Fruit fly (Drosophila melanogaster) whole organism, embryonic: Measurements from ENCODE around the gene Tlk.
A peak's percentile ranks its signal among the peaks of the same experiment; 100 is the strongest.

Experiments used
- Abd-B ChIP-seq: fragments of 200-800 bp; sonication (Bioruptor generic); optimal IDR thresholded peaks from 2 replicates; lab custom pipeline; 2018; ENCODE audit warnings: missing biosample characterization, mild to moderate bottlenecking, missing genetic modification characterization, moderate library complexity
- B-H2 ChIP-seq: fragments of 200-800 bp; sonication (Bioruptor generic); optimal IDR thresholded peaks from 2 replicates; lab custom pipeline; 2018; ENCODE audit warnings: missing biosample characterization, mild to moderate bottlenecking, missing genetic modification characterization
- Bdp1 ChIP-seq: fragments of 200-800 bp; sonication (Bioruptor generic); optimal IDR thresholded peaks from 3 replicates; lab custom pipeline; 2016; ENCODE audit warnings: missing biosample characterization, missing genetic modification characterization
- Bgb ChIP-seq: fragments of 200-800 bp; sonication (Bioruptor generic); IDR thresholded peaks from 2 replicates; pipeline ENCODE4 v1.3.6; 2022; ENCODE audit warnings: missing biosample characterization, missing genetic modification characterization; ENCODE audit not compliant: partially characterized antibody
- CG10654 ChIP-seq: fragments of 200-800 bp; sonication (Bioruptor generic); optimal IDR thresholded peaks from 2 replicates; lab custom pipeline; 2016; ENCODE audit warnings: missing biosample characterization, missing genetic modification characterization
- CG11093 ChIP-seq: fragments of 200-800 bp; sonication (Bioruptor generic); IDR thresholded peaks from 3 replicates; pipeline ENCODE4 v1.3.6; 2022; ENCODE audit warnings: missing biosample characterization, missing genetic modification characterization
- CG11504 ChIP-seq: fragments of 200-800 bp; sonication (Bioruptor generic); optimal IDR thresholded peaks from 3 replicates; lab custom pipeline; 2019; ENCODE audit warnings: missing biosample characterization, mild to moderate bottlenecking, missing genetic modification characterization, moderate library complexity
- CG15073 ChIP-seq: fragments of 200-800 bp; sonication (Bioruptor generic); optimal IDR thresholded peaks from 2 replicates; lab custom pipeline; 2016; ENCODE audit warnings: missing biosample characterization, missing genetic modification characterization
- CG15514 ChIP-seq: fragments of 200-800 bp; sonication (Bioruptor generic); optimal IDR thresholded peaks from 3 replicates; lab custom pipeline; 2017; ENCODE audit warnings: missing biosample characterization, missing genetic modification characterization, mild to moderate bottlenecking, moderate library complexity, missing genetic modification reagents
- CG18262 ChIP-seq: fragments of 200-800 bp; optimal IDR thresholded peaks from 3 replicates; lab custom pipeline; 2019; ENCODE audit warnings: missing biosample characterization, mild to moderate bottlenecking, missing genetic modification characterization, moderate library complexity
- CG18764 ChIP-seq: fragments of 200-800 bp; sonication (Bioruptor generic); optimal IDR thresholded peaks from 3 replicates; lab custom pipeline; 2016; ENCODE audit warnings: missing biosample characterization, missing genetic modification characterization
- CG31224 ChIP-seq: fragments of 200-800 bp; sonication (Bioruptor generic); IDR thresholded peaks from 2 replicates; pipeline ENCODE4 v1.3.6; 2022; ENCODE audit warnings: missing biosample characterization, missing genetic modification characterization
- CG31441 ChIP-seq: fragments of 200-800 bp; sonication (Bioruptor generic); IDR thresholded peaks from 2 replicates; pipeline ENCODE4 v1.3.6; 2022; ENCODE audit warnings: missing biosample characterization, missing genetic modification characterization
- CG6791 ChIP-seq: fragments of 200-800 bp; sonication (Bioruptor generic); IDR thresholded peaks from 3 replicates; pipeline ENCODE4 v1.3.6; 2022; ENCODE audit warnings: missing biosample characterization, missing genetic modification characterization; ENCODE audit not compliant: partially characterized antibody
- CG6854 ChIP-seq: fragments of 200-800 bp; sonication (Bioruptor generic); optimal IDR thresholded peaks from 3 replicates; lab custom pipeline; 2017; ENCODE audit warnings: missing biosample characterization, mild to moderate bottlenecking, missing genetic modification characterization
- CG8290 ChIP-seq, 3 experiments: fragments of 200-800 bp; sonication (Bioruptor generic); optimal IDR thresholded peaks; 2 replicates each; lab custom pipeline; 2016 to 2019; ENCODE audit warnings: missing biosample characterization in 3 of 3, missing genetic modification characterization in 3 of 3, mild to moderate bottlenecking in 2 of 3, moderate library complexity in 1 of 3
- CG8924 ChIP-seq: fragments of 200-800 bp; optimal IDR thresholded peaks from 3 replicates; lab custom pipeline; 2019; ENCODE audit warnings: missing biosample characterization, mild to moderate bottlenecking, missing genetic modification characterization, moderate library complexity
- CG9437 ChIP-seq: fragments of 200-800 bp; sonication (Bioruptor generic); optimal IDR thresholded peaks from 2 replicates; lab custom pipeline; 2018; ENCODE audit warnings: missing biosample characterization, mild to moderate bottlenecking, missing genetic modification characterization
- CG9932 ChIP-seq: fragments of 200-800 bp; sonication (Bioruptor generic); IDR thresholded peaks from 2 replicates; pipeline ENCODE4 v1.3.6; 2022; ENCODE audit warnings: missing biosample characterization, missing genetic modification characterization
- CoRest ChIP-seq: fragments of 200-800 bp; sonication (Bioruptor generic); optimal IDR thresholded peaks from 3 replicates; lab custom pipeline; 2018; ENCODE audit warnings: missing biosample characterization, mild to moderate bottlenecking, missing genetic modification characterization, moderate library complexity
- CrebB ChIP-seq: fragments of 200-800 bp; sonication (Bioruptor generic); optimal IDR thresholded peaks from 3 replicates; lab custom pipeline; 2018; ENCODE audit warnings: missing biosample characterization, mild to moderate bottlenecking, missing genetic modification characterization
- E2f2 ChIP-seq: fragments of 200-800 bp; sonication (Bioruptor generic); IDR thresholded peaks from 2 replicates; pipeline ENCODE4 v1.3.6; 2022; ENCODE audit warnings: missing biosample characterization, missing genetic modification characterization
- Fer1 ChIP-seq: fragments of 200-800 bp; sonication (Bioruptor generic); optimal IDR thresholded peaks from 2 replicates; lab custom pipeline; 2017; ENCODE audit warnings: missing biosample characterization, mild to moderate bottlenecking, missing genetic modification characterization
- GATAe ChIP-seq: fragments of 200-800 bp; sonication (Bioruptor generic); conservative IDR thresholded peaks from 2 replicates; pipeline ENCODE4 v1.3.6; 2022; ENCODE audit warnings: missing biosample characterization, missing genetic modification characterization
- Jarid2 ChIP-seq: fragments of 200-800 bp; sonication (Bioruptor generic); optimal IDR thresholded peaks from 3 replicates; lab custom pipeline; 2017; ENCODE audit warnings: mild to moderate bottlenecking, missing biosample characterization, missing genetic modification reagents, missing genetic modification characterization
- MBD-R2 ChIP-seq: fragments of 200-800 bp; sonication (Bioruptor generic); IDR thresholded peaks from 2 replicates; pipeline ENCODE4 v1.3.6; 2022; ENCODE audit warnings: missing biosample characterization, missing genetic modification characterization
- Myb ChIP-seq: fragments of 200-800 bp; sonication (Bioruptor generic); optimal IDR thresholded peaks from 2 replicates; lab custom pipeline; 2016; ENCODE audit warnings: missing biosample characterization, missing genetic modification characterization
- NfI ChIP-seq: fragments of 200-800 bp; sonication (Bioruptor generic); optimal IDR thresholded peaks from 3 replicates; lab custom pipeline; 2018; ENCODE audit warnings: missing biosample characterization, mild to moderate bottlenecking, missing genetic modification characterization, moderate library complexity
- Optix ChIP-seq: fragments of 200-800 bp; sonication (Bioruptor generic); IDR thresholded peaks from 3 replicates; pipeline ENCODE4 v1.3.6; 2022; ENCODE audit warnings: missing biosample characterization, missing genetic modification characterization
- Sry-δ ChIP-seq: fragments of 200-800 bp; sonication (Bioruptor generic); optimal IDR thresholded peaks from 2 replicates; lab custom pipeline; 2016; ENCODE audit warnings: missing biosample characterization, missing genetic modification characterization
- Vsx1 ChIP-seq: fragments of 200-800 bp; sonication (Bioruptor generic); optimal IDR thresholded peaks from 2 replicates; lab custom pipeline; 2017; ENCODE audit warnings: missing biosample characterization, mild to moderate bottlenecking, missing genetic modification characterization, missing genetic modification reagents
- bigmax ChIP-seq: fragments of 200-800 bp; sonication (Bioruptor generic); optimal IDR thresholded peaks from 2 replicates; lab custom pipeline; 2018; ENCODE audit warnings: missing biosample characterization, mild to moderate bottlenecking, missing genetic modification characterization
- bowl ChIP-seq: fragments of 200-800 bp; sonication (Bioruptor generic); IDR thresholded peaks from 2 replicates; pipeline ENCODE4 v1.3.6; 2022; ENCODE audit warnings: missing biosample characterization, missing genetic modification characterization
- bsh ChIP-seq, 2 experiments: fragments of 200-800 bp; sonication (Bioruptor generic); optimal IDR thresholded peaks; 2 replicates each; lab custom pipeline; 2017 to 2018; ENCODE audit warnings: mild to moderate bottlenecking in 2 of 2, missing biosample characterization in 2 of 2, missing genetic modification characterization in 2 of 2, moderate library complexity in 1 of 2
- chm ChIP-seq: fragments of 200-800 bp; sonication (Bioruptor generic); IDR thresholded peaks from 2 replicates; pipeline ENCODE4 v1.3.6; 2022; ENCODE audit warnings: missing biosample characterization, missing genetic modification characterization
- ci ChIP-seq: fragments of 200-800 bp; sonication (Bioruptor generic); IDR thresholded peaks from 3 replicates; pipeline ENCODE4 v1.3.6; 2022; ENCODE audit warnings: missing biosample characterization, missing genetic modification characterization
- gce ChIP-seq: fragments of 200-800 bp; sonication (Bioruptor generic); IDR thresholded peaks from 3 replicates; pipeline ENCODE4 v1.3.6; 2022; ENCODE audit warnings: missing biosample characterization, missing genetic modification characterization
- jigr1 ChIP-seq: fragments of 200-800 bp; sonication (Bioruptor generic); IDR thresholded peaks from 3 replicates; pipeline ENCODE4 v1.3.6; 2022; ENCODE audit warnings: missing biosample characterization, missing genetic modification characterization
- kay ChIP-seq: fragments of 200-800 bp; sonication (Bioruptor generic); optimal IDR thresholded peaks from 2 replicates; lab custom pipeline; 2016; ENCODE audit warnings: missing biosample characterization, missing genetic modification characterization
- luna ChIP-seq: fragments of 200-800 bp; sonication (Bioruptor generic); optimal IDR thresholded peaks from 2 replicates; lab custom pipeline; 2016; ENCODE audit warnings: missing biosample characterization, missing genetic modification characterization
- nerfin-2 ChIP-seq: fragments of 200-800 bp; sonication (Bioruptor generic); IDR thresholded peaks from 2 replicates; pipeline ENCODE4 v1.3.6; 2022; ENCODE audit warnings: missing biosample characterization, missing genetic modification characterization; ENCODE audit not compliant: partially characterized antibody
- otp ChIP-seq: fragments of 200-800 bp; sonication (Bioruptor generic); IDR thresholded peaks from 3 replicates; pipeline ENCODE4, ENCODE4 v1.3.6; 2022; ENCODE audit warnings: missing biosample characterization, missing genetic modification characterization
- pum ChIP-seq: fragments of 200-800 bp; sonication (Bioruptor generic); optimal IDR thresholded peaks from 2 replicates; lab custom pipeline; 2016; ENCODE audit warnings: missing biosample characterization, missing genetic modification characterization
- ranshi ChIP-seq: fragments of 200-800 bp; sonication (Bioruptor generic); IDR thresholded peaks from 2 replicates; pipeline ENCODE4 v1.3.6; 2022; ENCODE audit warnings: missing biosample characterization, missing genetic modification characterization
- sisA ChIP-seq: fragments of 200-800 bp; sonication (Bioruptor generic); IDR thresholded peaks from 2 replicates; pipeline ENCODE4 v1.3.6; 2022; ENCODE audit warnings: missing biosample characterization, missing genetic modification characterization
- tna ChIP-seq: fragments of 200-800 bp; sonication (Bioruptor generic); IDR thresholded peaks from 2 replicates; pipeline ENCODE4 v1.3.6; 2022; ENCODE audit warnings: missing biosample characterization, missing genetic modification characterization; ENCODE audit not compliant: partially characterized antibody
- vfl ChIP-seq: fragments of 200-800 bp; sonication (Bioruptor generic); optimal IDR thresholded peaks from 2 replicates; lab custom pipeline; 2016; ENCODE audit warnings: missing biosample characterization, missing genetic modification characterization
- zen2 ChIP-seq: fragments of 200-800 bp; sonication (Bioruptor generic); IDR thresholded peaks from 3 replicates; pipeline ENCODE4 v1.3.6; 2022; ENCODE audit warnings: missing biosample characterization, missing genetic modification characterization; ENCODE audit not compliant: partially characterized antibody

The Tlk gene

DNA sequence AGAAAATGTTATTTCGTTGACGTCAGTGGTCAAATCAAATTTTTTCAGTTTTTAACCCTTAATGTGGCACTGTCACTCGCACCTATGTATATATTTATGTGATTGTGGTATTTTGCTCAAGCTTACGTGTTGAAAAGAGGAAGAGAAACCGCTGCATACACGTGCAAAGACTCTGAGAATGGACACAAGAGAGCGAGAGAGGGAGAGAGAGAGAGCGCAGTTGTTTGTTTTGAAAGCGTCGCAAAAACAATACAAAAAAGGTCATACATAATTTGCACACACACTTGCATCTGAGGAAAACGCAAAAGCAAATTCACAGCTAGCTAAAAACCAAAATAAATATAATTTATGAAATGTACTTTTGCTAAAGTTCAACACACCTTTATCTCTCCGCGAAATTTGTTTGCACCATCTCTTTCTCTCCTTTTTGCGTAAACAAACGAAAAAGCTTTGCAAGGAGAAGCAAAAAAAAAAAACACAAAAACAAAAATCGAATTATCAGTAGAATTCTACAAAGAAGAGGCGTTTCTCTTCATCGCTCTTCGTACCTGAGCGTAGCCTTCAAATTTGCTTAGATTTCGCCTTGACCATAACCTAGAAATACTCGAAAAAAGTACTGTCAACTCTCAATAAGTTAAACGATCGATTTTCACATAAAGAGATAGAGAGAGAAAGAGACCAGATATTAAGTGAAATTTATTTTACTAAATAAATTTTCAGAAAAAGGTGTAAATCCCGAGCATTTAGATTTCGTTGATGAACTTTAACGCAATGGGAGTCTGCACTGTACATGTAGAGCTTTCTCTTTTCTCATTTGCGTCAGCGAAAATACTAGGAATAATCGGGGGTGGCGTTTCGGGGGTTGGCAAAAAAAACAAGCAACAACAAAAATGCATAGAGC lies 47.5 kb upstream of the Tlk start (continued):
- no peak for TF ChIP-seq nerfin-2 (GFP tag; lab: Robert Waterston, UW)
- TF ChIP-seq zen2 (GFP tag; lab: Robert Waterston, UW): no peak
- 0 out of 2 replicates have a peak, but pooled peaks have one; percentile 7 for TF ChIP-seq bowl (GFP tag; lab: Robert Waterston, UW)
- no peak for TF ChIP-seq GATAe
- TF ChIP-seq CG11504: peak; percentile 40
- no peak for TF ChIP-seq kay (GFP tag; lab: Kevin White, UChicago)
- TF ChIP-seq MBD-R2: peak; percentile 48; the same call in 1 of the 2 replicates
- no peak for TF ChIP-seq CG15073 (GFP tag; lab: Kevin White, UChicago)
- TF ChIP-seq sisA (GFP tag; lab: Robert Waterston, UW): peak; percentile 59; the same call in 1 of the 2 replicates
- no peak for TF ChIP-seq CG18764 (GFP tag; lab: Kevin White, UChicago)
- TF ChIP-seq Abd-B (GFP tag; lab: Kevin White, UChicago): no peak
- no peak for TF ChIP-seq Vsx1 (GFP tag; lab: Kevin White, UChicago)
- TF ChIP-seq luna: no peak
- TF ChIP-seq CG15514: peak; percentile 33
- TF ChIP-seq Bgb: no peak
- TF ChIP-seq Fer1 (GFP tag; lab: Kevin White, UChicago): peak; percentile 10
- peak; percentile 6 for TF ChIP-seq pum (GFP tag; lab: Kevin White, UChicago)
- TF ChIP-seq vfl (GFP tag; lab: Kevin White, UChicago): peak; percentile 30
- TF ChIP-seq Jarid2 (GFP tag; lab: Kevin White, UChicago): no peak
- no peak for TF ChIP-seq chm (GFP tag; lab: Robert Waterston, UW)
- no peak for TF ChIP-seq CG31441
- peak; percentile 66 for TF ChIP-seq bigmax
- TF ChIP-seq CG8924 (tag; lab: Kevin White, UChicago): peak; percentile 3
- TF ChIP-seq bsh (GFP tag; optimal IDR thresholded peaks at IDR 0.05; lab: Kevin White, UChicago): peak in 1 of 2 experiments; percentile 20
- no peak for TF ChIP-seq Optix (GFP tag; lab: Robert Waterston, UW)
- peak; percentile 53 for TF ChIP-seq CG9437 (GFP tag; lab: Kevin White, UChicago)
- TF ChIP-seq CG6854 (GFP tag; lab: Kevin White, UChicago): no peak
- TF ChIP-seq ci (GFP tag; lab: Robert Waterston, UW): peak; percentile 54; the same call in 1 of the 3 replicates
- peak; percentile 25 for TF ChIP-seq Myb (GFP tag; lab: Kevin White, UChicago)
- peak; percentile 1 for TF ChIP-seq Sry-δ
- no peak for TF ChIP-seq CG6791 (GFP tag; lab: Robert Waterston, UW)
- peak; percentile 0 for TF ChIP-seq NfI
- peak; percentile 31 for TF ChIP-seq CoRest
- no peak for TF ChIP-seq CrebB (tag; lab: Kevin White, UChicago)
- no peak for TF ChIP-seq Bdp1 (GFP tag; lab: Kevin White, UChicago)
- TF ChIP-seq ranshi (GFP tag; lab: Robert Waterston, UW): peak; percentile 57; the same call in 1 of the 2 replicates
- no peak for TF ChIP-seq CG18262 (tag; lab: Kevin White, UChicago)
- 0 out of 3 replicates have a peak, but pooled peaks have one; percentile 22 for TF ChIP-seq otp
- no peak for TF ChIP-seq CG11093
- peak; percentile 59 for TF ChIP-seq CG31224 (GFP tag; lab: Robert Waterston, UW)
- TF ChIP-seq jigr1 (GFP tag; lab: Robert Waterston, UW): no peak
- TF ChIP-seq CG10654 (GFP tag; lab: Kevin White, UChicago): no peak
- peak; percentile 19; the same call in 1 of the 2 replicates for TF ChIP-seq E2f2 (GFP tag; lab: Robert Waterston, UW)
- TF ChIP-seq CG9932 (GFP tag; lab: Robert Waterston, UW): peak; percentile 89
- no peak for TF ChIP-seq CG8290 (GFP tag; optimal IDR thresholded peaks at IDR 0.05; lab: Kevin White, UChicago)
- TF ChIP-seq CG8290 (tag; optimal IDR thresholded peaks at IDR 0.05; lab: Kevin White, UChicago): no peak
- TF ChIP-seq gce (GFP tag; lab: Robert Waterston, UW): peak; percentile 36; the same call in 1 of the 3 replicates
- no peak for TF ChIP-seq tna (GFP tag; lab: Robert Waterston, UW)
- TF ChIP-seq B-H2 (GFP tag; lab: Kevin White, UChicago): no peak
